ENCODE assay signal across 1 fruit fly cellular context in the genomic region with DNA sequence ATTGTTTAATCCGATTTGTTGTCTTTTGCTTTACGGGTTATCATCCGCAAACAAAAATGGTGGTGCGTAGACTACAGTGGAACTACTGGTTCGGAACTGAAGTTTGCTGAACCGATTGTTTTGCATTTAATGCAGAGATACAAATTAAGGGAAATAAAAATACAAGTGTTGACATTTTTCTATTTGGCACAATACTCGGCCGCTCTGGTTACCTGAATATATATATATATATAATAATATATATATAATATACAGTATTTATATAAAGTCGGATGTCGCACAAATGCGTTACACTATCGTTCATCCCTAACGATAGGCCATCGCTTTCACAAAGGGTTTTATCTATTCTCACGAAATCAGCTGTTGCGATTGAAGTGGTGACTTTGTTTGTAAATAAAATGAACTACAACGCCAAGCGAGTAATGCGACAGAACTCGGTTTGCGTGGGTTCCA.
TF ChIP-seq lines count a peak whose summit lies in the region.

TSS of gene DCAF12 (minus strand) at position 204 of the 453 bp plus-strand sequence.
TSS of gene Spt3 (plus strand) at position 329 of the 453 bp plus-strand sequence.

TF ChIP-seq in whole organism, embryonic, 481 proteins besides CTCF, POLR2A, EP300 and RAD21 (continued from another document and continues in another):
- TF ChIP-seq Hey (tag; optimal IDR thresholded peaks at IDR 0.05; lab: Kevin White, UChicago), result no peak
- no peak for TF ChIP-seq CG1792 (GFP tag; optimal IDR thresholded peaks at IDR 0.05; lab: Kevin White, UChicago)
- no peak for TF ChIP-seq Meics (GFP tag; optimal IDR thresholded peaks at IDR 0.05; lab: Kevin White, UChicago)
- TF ChIP-seq croc (GFP tag; conservative IDR thresholded peaks at IDR 0.05; lab: Robert Waterston, UW), result peak; percentile 52; the same call in 2 of the 3 replicates
- peak; percentile 87 for TF ChIP-seq Abd-B (GFP tag; optimal IDR thresholded peaks at IDR 0.05; lab: Kevin White, UChicago)
- TF ChIP-seq CG14441 (GFP tag; IDR thresholded peaks at IDR 0.05; lab: Robert Waterston, UW), result peak; percentile 37; the same call in 1 of the 2 replicates
- TF ChIP-seq zfh1 (GFP tag; IDR thresholded peaks at IDR 0.05; lab: Robert Waterston, UW), result peak; percentile 62; the same call in 1 of the 3 replicates
- TF ChIP-seq Nf-YA (GFP tag; IDR thresholded peaks at IDR 0.05; lab: Robert Waterston, UW), result no peak
- no peak for TF ChIP-seq CG2875 (GFP tag; optimal IDR thresholded peaks at IDR 0.05; lab: Kevin White, UChicago)
- TF ChIP-seq CG2199 (GFP tag; IDR thresholded peaks at IDR 0.05; lab: Robert Waterston, UW), result no peak
- no peak for TF ChIP-seq CG4360 (GFP tag; IDR thresholded peaks at IDR 0.05; lab: Robert Waterston, UW)
- peak; percentile 82 for TF ChIP-seq tna (GFP tag; IDR thresholded peaks at IDR 0.05; lab: Robert Waterston, UW; ENCODE audit: partially characterized antibody)
- TF ChIP-seq danr (GFP tag; IDR thresholded peaks at IDR 0.05; lab: Robert Waterston, UW), result no peak
- peak; percentile 15 for TF ChIP-seq slp2 (GFP tag; optimal IDR thresholded peaks at IDR 0.05; lab: Kevin White, UChicago)
- peak; percentile 35 for TF ChIP-seq ewg (GFP tag; optimal IDR thresholded peaks at IDR 0.05; lab: Kevin White, UChicago)
- TF ChIP-seq CG2678 (tag; optimal IDR thresholded peaks at IDR 0.05; lab: Kevin White, UChicago), result no peak
- TF ChIP-seq Atf3 (GFP tag; optimal IDR thresholded peaks at IDR 0.05; lab: Kevin White, UChicago), result no peak
- TF ChIP-seq Six4 (GFP tag; optimal IDR thresholded peaks at IDR 0.05; lab: Kevin White, UChicago), result peak; percentile 25
- no peak for TF ChIP-seq so (GFP tag; IDR thresholded peaks at IDR 0.05; lab: Robert Waterston, UW)
- peak; percentile 71 for TF ChIP-seq Ptx1 (GFP tag; IDR thresholded peaks at IDR 0.05; lab: Robert Waterston, UW)
- TF ChIP-seq CG1529 (GFP tag; optimal IDR thresholded peaks at IDR 0.05; lab: Kevin White, UChicago), result no peak
- TF ChIP-seq slbo (GFP tag; IDR thresholded peaks at IDR 0.05; lab: Robert Waterston, UW), result peak; percentile 77
- TF ChIP-seq CG1602 (GFP tag; optimal IDR thresholded peaks at IDR 0.05; lab: Kevin White, UChicago), result peak; percentile 14
- peak; percentile 44 for TF ChIP-seq Ssrp (tag; optimal IDR thresholded peaks at IDR 0.05; lab: Kevin White, UChicago)
- TF ChIP-seq az2 (GFP tag; optimal IDR thresholded peaks at IDR 0.05; lab: Kevin White, UChicago), result peak; percentile 13
- peak; percentile 12 for TF ChIP-seq CG16815 (GFP tag; optimal IDR thresholded peaks at IDR 0.05; lab: Kevin White, UChicago)
- no peak for TF ChIP-seq Atf6 (GFP tag; IDR thresholded peaks at IDR 0.05; lab: Robert Waterston, UW)
- TF ChIP-seq D19A (tag; optimal IDR thresholded peaks at IDR 0.05; lab: Kevin White, UChicago), result peak; percentile 55
- peak; percentile 91 for TF ChIP-seq Bgb (GFP tag; IDR thresholded peaks at IDR 0.05; lab: Robert Waterston, UW; ENCODE audit: partially characterized antibody)
- no peak for TF ChIP-seq pnt (GFP tag; optimal IDR thresholded peaks at IDR 0.05; lab: Kevin White, UChicago)
- TF ChIP-seq H2.0 (GFP tag; IDR thresholded peaks at IDR 0.05; lab: Robert Waterston, UW), result 0 out of 2 replicates have a peak, but pooled peaks have one; percentile 23
- TF ChIP-seq CG12071 (GFP tag; optimal IDR thresholded peaks at IDR 0.05; lab: Kevin White, UChicago), result no peak
- TF ChIP-seq Med (GFP tag; lab: Kevin White, UChicago), result peak; percentile 76
- TF ChIP-seq CG15696 (tag; optimal IDR thresholded peaks at IDR 0.05; lab: Kevin White, UChicago), result peak; percentile 78
- no peak for TF ChIP-seq CG8281 (tag; optimal IDR thresholded peaks at IDR 0.05; lab: Kevin White, UChicago)
- peak; percentile 75 for TF ChIP-seq Hr3 (GFP tag; optimal IDR thresholded peaks at IDR 0.05; lab: Kevin White, UChicago)
- TF ChIP-seq CG32532 (GFP tag; IDR thresholded peaks at IDR 0.05; lab: Robert Waterston, UW), result peak; percentile 63
- no peak for TF ChIP-seq CG6683 (GFP tag; optimal IDR thresholded peaks at IDR 0.05; lab: Kevin White, UChicago)
- TF ChIP-seq GATAe (GFP tag; conservative IDR thresholded peaks at IDR 0.05; lab: Robert Waterston, UW), result no peak
- TF ChIP-seq NC2α (GFP tag; optimal IDR thresholded peaks at IDR 0.05; lab: Kevin White, UChicago), result no peak
- no peak for TF ChIP-seq CG13894 (tag; optimal IDR thresholded peaks at IDR 0.05; lab: Kevin White, UChicago)
- TF ChIP-seq Vsx1 (GFP tag; optimal IDR thresholded peaks at IDR 0.05; lab: Kevin White, UChicago), result no peak
- peak; percentile 42 for TF ChIP-seq CG6689 (GFP tag; IDR thresholded peaks at IDR 0.05; lab: Robert Waterston, UW)
- TF ChIP-seq zen2 (GFP tag; IDR thresholded peaks at IDR 0.05; lab: Robert Waterston, UW; ENCODE audit: partially characterized antibody), result peak; percentile 77; the same call in 2 of the 3 replicates
- TF ChIP-seq CG9215 (GFP tag; IDR thresholded peaks at IDR 0.05; lab: Robert Waterston, UW), result peak; percentile 69
- TF ChIP-seq CG4854 (GFP tag; optimal IDR thresholded peaks at IDR 0.05; lab: Kevin White, UChicago), result no peak
- no peak for TF ChIP-seq toy (GFP tag; IDR thresholded peaks at IDR 0.05; lab: Robert Waterston, UW)
- no peak for TF ChIP-seq jigr1 (GFP tag; IDR thresholded peaks at IDR 0.05; lab: Robert Waterston, UW)
- TF ChIP-seq Dll (GFP tag; IDR thresholded peaks at IDR 0.05; lab: Robert Waterston, UW; ENCODE audit: partially characterized antibody), result peak; percentile 98
- no peak for TF ChIP-seq fru (optimal IDR thresholded peaks at IDR 0.05; lab: Kevin White, UChicago)
- TF ChIP-seq run (tag; optimal IDR thresholded peaks at IDR 0.05; lab: Kevin White, UChicago), result no peak
- peak in 1 of 2 experiments; percentile 45 for TF ChIP-seq dpn (GFP tag; optimal IDR thresholded peaks at IDR 0.05; lab: Kevin White, UChicago)
- TF ChIP-seq CG14860 (GFP tag; IDR thresholded peaks at IDR 0.05; lab: Robert Waterston, UW; ENCODE audit: partially characterized antibody), result peak; percentile 95
- peak; percentile 88 for TF ChIP-seq CG7963 (GFP tag; IDR thresholded peaks at IDR 0.05; lab: Robert Waterston, UW; ENCODE audit: partially characterized antibody)
- TF ChIP-seq CG15269 (tag; optimal IDR thresholded peaks at IDR 0.05; lab: Kevin White, UChicago), result no peak
- TF ChIP-seq Mad (GFP tag; optimal IDR thresholded peaks at IDR 0.05; lab: Kevin White, UChicago), result no peak
- TF ChIP-seq Scr (GFP tag; IDR thresholded peaks at IDR 0.05; lab: Robert Waterston, UW; ENCODE audit: partially characterized antibody), result peak; percentile 98
- TF ChIP-seq CG11247 (GFP tag; IDR thresholded peaks at IDR 0.05; lab: Robert Waterston, UW), result 0 out of 2 replicates have a peak, but pooled peaks have one; percentile 42
- no peak for TF ChIP-seq CG12104 (GFP tag; optimal IDR thresholded peaks at IDR 0.05; lab: Kevin White, UChicago)
- TF ChIP-seq insv (GFP tag; optimal IDR thresholded peaks at IDR 0.05; lab: Kevin White, UChicago), result peak in 1 of 2 experiments; percentile 23
- TF ChIP-seq E2f2 (GFP tag; IDR thresholded peaks at IDR 0.05; lab: Robert Waterston, UW), result no peak
- TF ChIP-seq otp (GFP tag; IDR thresholded peaks at IDR 0.05; lab: Robert Waterston, UW), result no peak
- no peak for TF ChIP-seq CG10274 (GFP tag; optimal IDR thresholded peaks at IDR 0.05; lab: Kevin White, UChicago)
- TF ChIP-seq Ravus (GFP tag; IDR thresholded peaks at IDR 0.05; lab: Robert Waterston, UW), result no peak
- TF ChIP-seq CG6813 (GFP tag; optimal IDR thresholded peaks at IDR 0.05; lab: Kevin White, UChicago), result no peak
- no peak for TF ChIP-seq tio (GFP tag; optimal IDR thresholded peaks at IDR 0.05; lab: Kevin White, UChicago)
- TF ChIP-seq CG7271 (tag; optimal IDR thresholded peaks at IDR 0.05; lab: Kevin White, UChicago), result no peak
- TF ChIP-seq HLH4C (GFP tag; IDR thresholded peaks at IDR 0.05; lab: Robert Waterston, UW; ENCODE audit: partially characterized antibody), result peak; percentile 93
- TF ChIP-seq rib (GFP tag; IDR thresholded peaks at IDR 0.05; lab: Robert Waterston, UW), result no peak
- peak; percentile 66 for TF ChIP-seq CG13775 (GFP tag; optimal IDR thresholded peaks at IDR 0.05; lab: Kevin White, UChicago)
- no peak for TF ChIP-seq fd64A (GFP tag; optimal IDR thresholded peaks at IDR 0.05; lab: Kevin White, UChicago)
- TF ChIP-seq tx (GFP tag; optimal IDR thresholded peaks at IDR 0.05; lab: Kevin White, UChicago), result no peak
- no peak for TF ChIP-seq prd (optimal IDR thresholded peaks at IDR 0.05; lab: Kevin White, UChicago)
- peak; percentile 69; the same call in 2 of the 3 replicates for TF ChIP-seq prd (GFP tag; IDR thresholded peaks at IDR 0.05; lab: Robert Waterston, UW)
- TF ChIP-seq CG13296 (GFP tag; optimal IDR thresholded peaks at IDR 0.05; lab: Kevin White, UChicago), result no peak
- no peak for TF ChIP-seq luna (GFP tag; optimal IDR thresholded peaks at IDR 0.05; lab: Kevin White, UChicago)
- TF ChIP-seq PHDP (tag; optimal IDR thresholded peaks at IDR 0.05; lab: Kevin White, UChicago), result no peak
- no peak for TF ChIP-seq Dad (GFP tag; optimal IDR thresholded peaks at IDR 0.05; lab: Kevin White, UChicago)
- peak; percentile 69 for TF ChIP-seq twi (tag; optimal IDR thresholded peaks at IDR 0.05; lab: Kevin White, UChicago)
- peak; percentile 7 for TF ChIP-seq CG12155 (GFP tag; optimal IDR thresholded peaks at IDR 0.05; lab: Kevin White, UChicago)
- TF ChIP-seq Sin3A (optimal IDR thresholded peaks at IDR 0.05; lab: Kevin White, UChicago), result no peak
- TF ChIP-seq Stat92E (GFP tag; optimal IDR thresholded peaks at IDR 0.05; lab: Kevin White, UChicago), result peak in 1 of 3 experiments; percentile 3
- no peak for TF ChIP-seq BtbVII (GFP tag; optimal IDR thresholded peaks at IDR 0.05; lab: Kevin White, UChicago)
- TF ChIP-seq CG15073 (GFP tag; optimal IDR thresholded peaks at IDR 0.05; lab: Kevin White, UChicago), result no peak
- no peak; the same call in 1 of the 2 replicates for TF ChIP-seq ranshi (GFP tag; IDR thresholded peaks at IDR 0.05; lab: Robert Waterston, UW)
- TF ChIP-seq hth (optimal IDR thresholded peaks at IDR 0.05; lab: Kevin White, UChicago), result no peak
- TF ChIP-seq pfk (GFP tag; optimal IDR thresholded peaks at IDR 0.05; lab: Kevin White, UChicago), result no peak
- no peak for TF ChIP-seq ac (GFP tag; optimal IDR thresholded peaks at IDR 0.05; lab: Kevin White, UChicago)
- TF ChIP-seq NfI (GFP tag; optimal IDR thresholded peaks at IDR 0.05; lab: Kevin White, UChicago), result peak; percentile 63
- TF ChIP-seq Hmr (GFP tag; optimal IDR thresholded peaks at IDR 0.05; lab: Kevin White, UChicago), result no peak
- peak; percentile 30 for TF ChIP-seq NK7.1 (GFP tag; optimal IDR thresholded peaks at IDR 0.05; lab: Kevin White, UChicago)
- no peak for TF ChIP-seq Neu2 (GFP tag; optimal IDR thresholded peaks at IDR 0.05; lab: Kevin White, UChicago; ENCODE audit: borderline replicate concordance)
- peak in 1 of 2 experiments; percentile 89 for TF ChIP-seq crp (GFP tag; optimal IDR thresholded peaks at IDR 0.05; lab: Kevin White, UChicago)
- no peak for TF ChIP-seq seq (GFP tag; IDR thresholded peaks at IDR 0.05; lab: Robert Waterston, UW)
- TF ChIP-seq ham (GFP tag; IDR thresholded peaks at IDR 0.05; lab: Robert Waterston, UW), result no peak
- TF ChIP-seq maf-S (GFP tag; optimal IDR thresholded peaks at IDR 0.05; lab: Kevin White, UChicago), result no peak
- TF ChIP-seq ato (GFP tag; IDR thresholded peaks at IDR 0.05; lab: Robert Waterston, UW; ENCODE audit: partially characterized antibody), result peak; percentile 67
- TF ChIP-seq NFAT (GFP tag; IDR thresholded peaks at IDR 0.05; lab: Robert Waterston, UW), result no peak
- TF ChIP-seq Kr (GFP tag; optimal IDR thresholded peaks at IDR 0.05; lab: Kevin White, UChicago), result peak; percentile 91
- no peak for TF ChIP-seq Dp (GFP tag; optimal IDR thresholded peaks at IDR 0.05; lab: Kevin White, UChicago)
- no peak for TF ChIP-seq CG13624 (GFP tag; optimal IDR thresholded peaks at IDR 0.05; lab: Kevin White, UChicago)
- TF ChIP-seq fu2 (GFP tag; optimal IDR thresholded peaks at IDR 0.05; lab: Kevin White, UChicago), result no peak
- no peak for TF ChIP-seq Usf (GFP tag; optimal IDR thresholded peaks at IDR 0.05; lab: Kevin White, UChicago)
- no peak for TF ChIP-seq TFAM (GFP tag; optimal IDR thresholded peaks at IDR 0.05; lab: Kevin White, UChicago)
- peak; percentile 94 for TF ChIP-seq CG2129 (GFP tag; IDR thresholded peaks at IDR 0.05; lab: Robert Waterston, UW; ENCODE audit: partially characterized antibody)
- peak; percentile 76 for TF ChIP-seq CG9817 (tag; optimal IDR thresholded peaks at IDR 0.05; lab: Kevin White, UChicago)
- peak; percentile 94 for TF ChIP-seq sna (GFP tag; IDR thresholded peaks at IDR 0.05; lab: Robert Waterston, UW; ENCODE audit: partially characterized antibody)
- TF ChIP-seq gem (tag; optimal IDR thresholded peaks at IDR 0.05; lab: Kevin White, UChicago), result peak; percentile 81
- TF ChIP-seq CG4424 (GFP tag; optimal IDR thresholded peaks at IDR 0.05; lab: Kevin White, UChicago), result peak; percentile 42
- peak in 1 of 3 experiments; percentile 63 for TF ChIP-seq lola (GFP tag; optimal IDR thresholded peaks at IDR 0.05; lab: Kevin White, UChicago)
- TF ChIP-seq zfh2 (GFP tag; optimal IDR thresholded peaks at IDR 0.05; lab: Kevin White, UChicago), result no peak
- TF ChIP-seq zen (tag; optimal IDR thresholded peaks at IDR 0.05; lab: Kevin White, UChicago), result peak; percentile 63
- no peak for TF ChIP-seq H15 (GFP tag; IDR thresholded peaks at IDR 0.05; lab: Robert Waterston, UW)
- TF ChIP-seq corto (GFP tag; optimal IDR thresholded peaks at IDR 0.05; lab: Kevin White, UChicago), result no peak
- peak; percentile 75 for TF ChIP-seq Sry-δ (GFP tag; optimal IDR thresholded peaks at IDR 0.05; lab: Kevin White, UChicago)
- TF ChIP-seq CG17568 (GFP tag; optimal IDR thresholded peaks at IDR 0.05; lab: Kevin White, UChicago), result no peak
- TF ChIP-seq CG33557 (GFP tag; optimal IDR thresholded peaks at IDR 0.05; lab: Kevin White, UChicago), result peak; percentile 61
- TF ChIP-seq dimm (GFP tag; IDR thresholded peaks at IDR 0.05; lab: Robert Waterston, UW), result no peak
- no peak for TF ChIP-seq Optix (GFP tag; IDR thresholded peaks at IDR 0.05; lab: Robert Waterston, UW)
- TF ChIP-seq CG12769 (tag; optimal IDR thresholded peaks at IDR 0.05; lab: Kevin White, UChicago), result no peak
- TF ChIP-seq nerfin-1 (tag; optimal IDR thresholded peaks at IDR 0.05; lab: Kevin White, UChicago), result peak; percentile 54
- peak; percentile 67 for TF ChIP-seq dmrt11E (tag; optimal IDR thresholded peaks at IDR 0.05; lab: Kevin White, UChicago)
- peak; percentile 96 for TF ChIP-seq inv (GFP tag; IDR thresholded peaks at IDR 0.05; lab: Robert Waterston, UW; ENCODE audit: partially characterized antibody)
- no peak for TF ChIP-seq dati (GFP tag; IDR thresholded peaks at IDR 0.05; lab: Robert Waterston, UW)
- TF ChIP-seq CG31224 (GFP tag; IDR thresholded peaks at IDR 0.05; lab: Robert Waterston, UW), result 0 out of 2 replicates have a peak, but pooled peaks have one; percentile 35
- TF ChIP-seq crc (GFP tag; optimal IDR thresholded peaks at IDR 0.05; lab: Kevin White, UChicago), result no peak
